Fruit fly (Drosophila melanogaster) whole organism, adult: Measurements from ENCODE around the gene Snx27.

ENCODE experiments used
- CG11617 ChIP-seq: fragments of 200-800 bp; sonication (Bioruptor generic); optimal IDR thresholded peaks from 2 replicates; lab custom pipeline; 2017; ENCODE audit warnings: mild to moderate bottlenecking, missing biosample characterization, missing genetic modification reagents, missing genetic modification characterization
- CG12768 ChIP-seq: fragments of 200-800 bp; sonication (Bioruptor generic); optimal IDR thresholded peaks from 2 replicates; lab custom pipeline; 2017; ENCODE audit warnings: missing biosample characterization, missing genetic modification characterization, mild to moderate bottlenecking, moderate library complexity, missing genetic modification reagents
- CG14711 ChIP-seq: fragments of 200-800 bp; sonication (Bioruptor generic); optimal IDR thresholded peaks from 2 replicates; lab custom pipeline; 2018; ENCODE audit warnings: missing biosample characterization, mild to moderate bottlenecking, missing genetic modification characterization, moderate library complexity
- CG1620 ChIP-seq: fragments of 200-800 bp; sonication (Bioruptor generic); optimal IDR thresholded peaks from 2 replicates; lab custom pipeline; 2016; ENCODE audit warnings: missing biosample characterization, missing genetic modification characterization
- CG33017 ChIP-seq: fragments of 200-800 bp; sonication (Bioruptor generic); optimal IDR thresholded peaks from 2 replicates; lab custom pipeline; 2018; ENCODE audit warnings: missing biosample characterization, mild to moderate bottlenecking, missing genetic modification characterization, moderate library complexity
- CG5204 ChIP-seq: fragments of 200-800 bp; sonication (Bioruptor generic); optimal IDR thresholded peaks from 2 replicates; lab custom pipeline; 2016; ENCODE audit warnings: missing biosample characterization, missing genetic modification characterization
- CG7045 ChIP-seq: fragments of 200-800 bp; sonication (Bioruptor generic); optimal IDR thresholded peaks from 2 replicates; lab custom pipeline; 2017; ENCODE audit warnings: missing biosample characterization, mild to moderate bottlenecking, missing genetic modification characterization
- CG7101 ChIP-seq: fragments of 200-800 bp; sonication (Bioruptor generic); optimal IDR thresholded peaks from 2 replicates; lab custom pipeline; 2018; ENCODE audit warnings: missing biosample characterization, mild to moderate bottlenecking, missing genetic modification characterization, moderate library complexity
- Clk ChIP-seq: fragments of 200-800 bp; sonication (Bioruptor generic); optimal IDR thresholded peaks from 2 replicates; lab custom pipeline; 2017; ENCODE audit warnings: missing biosample characterization, missing genetic modification characterization
- Crg-1 ChIP-seq: fragments of 200-800 bp; sonication (Bioruptor generic); optimal IDR thresholded peaks from 2 replicates; lab custom pipeline; 2016; ENCODE audit warnings: missing biosample characterization, missing genetic modification characterization
- Hr96 ChIP-seq: fragments of 200-800 bp; sonication (Bioruptor generic); optimal IDR thresholded peaks from 2 replicates; lab custom pipeline; 2016; ENCODE audit warnings: missing biosample characterization, missing genetic modification characterization
- Mnt ChIP-seq: fragments of 200-800 bp; sonication (Bioruptor generic); optimal IDR thresholded peaks from 2 replicates; lab custom pipeline; 2016; ENCODE audit warnings: missing biosample characterization, mild to moderate bottlenecking, missing genetic modification characterization
- bab1 ChIP-seq: fragments of 200-800 bp; sonication (Bioruptor generic); optimal IDR thresholded peaks from 3 replicates; lab custom pipeline; 2019; ENCODE audit warnings: missing biosample characterization, mild to moderate bottlenecking, missing genetic modification characterization, moderate library complexity
- cic ChIP-seq: fragments of 200-800 bp; sonication (Bioruptor generic); optimal IDR thresholded peaks from 2 replicates; lab custom pipeline; 2017; ENCODE audit warnings: missing biosample characterization, mild to moderate bottlenecking, missing genetic modification characterization, moderate library complexity
- cnc ChIP-seq, 2 experiments: fragments of >200 bp; optimal IDR thresholded peaks; 2 replicates each; lab custom pipeline; 2017
- kay ChIP-seq: fragments of 200-800 bp; sonication (Bioruptor generic); peaks from one replicate; lab custom pipeline; 2016; ENCODE audit warnings: missing biosample characterization, missing genetic modification characterization, borderline replicate concordance
- ovo ChIP-seq: fragments of 200-800 bp; sonication (Bioruptor generic); optimal IDR thresholded peaks from 2 replicates; lab custom pipeline; 2016; ENCODE audit warnings: missing biosample characterization, missing genetic modification characterization
- pad ChIP-seq: fragments of 200-800 bp; sonication (Bioruptor generic); optimal IDR thresholded peaks from 3 replicates; lab custom pipeline; 2017; ENCODE audit warnings: missing biosample characterization, missing genetic modification characterization, mild to moderate bottlenecking, moderate library complexity, missing genetic modification reagents
- tj ChIP-seq: fragments of 200-800 bp; sonication (Bioruptor generic); optimal IDR thresholded peaks from 3 replicates; lab custom pipeline; 2017; ENCODE audit warnings: missing biosample characterization, mild to moderate bottlenecking, missing genetic modification characterization, moderate library complexity
- toe ChIP-seq: fragments of 200-800 bp; sonication (Bioruptor generic); optimal IDR thresholded peaks from 2 replicates; lab custom pipeline; 2016; ENCODE audit warnings: missing biosample characterization, missing genetic modification characterization

Gene Snx27

dm6 chrX:5718476-5719012 lies 19.3 kb downstream of the Snx27 start:
- no peak for TF ChIP-seq cnc (optimal IDR thresholded peaks at IDR 0.05; lab: Kevin White, UChicago)
- peak; percentile 90 for TF ChIP-seq CG33017 (tag; lab: Kevin White, UChicago)
- TF ChIP-seq CG11617 (GFP tag; lab: Kevin White, UChicago): peak; percentile 87
- TF ChIP-seq Hr96 (GFP tag; lab: Kevin White, UChicago): peak; percentile 45
- TF ChIP-seq Clk (GFP tag; lab: Kevin White, UChicago): peak; percentile 70
- TF ChIP-seq kay: peak; percentile 64
- TF ChIP-seq CG14711 (tag; lab: Kevin White, UChicago): peak; percentile 89
- TF ChIP-seq Crg-1: peak; percentile 41
- peak; percentile 91 for TF ChIP-seq CG12768 (GFP tag; lab: Kevin White, UChicago)
- peak; percentile 8 for TF ChIP-seq CG1620 (GFP tag; lab: Kevin White, UChicago)
- TF ChIP-seq CG5204 (GFP tag; lab: Kevin White, UChicago): peak; percentile 59
- peak; percentile 95 for TF ChIP-seq CG7101 (tag; lab: Kevin White, UChicago)
- TF ChIP-seq CG7045 (GFP tag; lab: Kevin White, UChicago): peak; percentile 84
- TF ChIP-seq pad (GFP tag; lab: Kevin White, UChicago): peak; percentile 77
- peak; percentile 69 for TF ChIP-seq Mnt
- peak; percentile 68 for TF ChIP-seq ovo (GFP tag; lab: Kevin White, UChicago)
- peak; percentile 10 for TF ChIP-seq cic (GFP tag; lab: Kevin White, UChicago)
- peak; percentile 52 for TF ChIP-seq toe (GFP tag; lab: Kevin White, UChicago)
- TF ChIP-seq tj: peak; percentile 62
- TF ChIP-seq bab1 (GFP tag; lab: Kevin White, UChicago): peak; percentile 25

DNA sequence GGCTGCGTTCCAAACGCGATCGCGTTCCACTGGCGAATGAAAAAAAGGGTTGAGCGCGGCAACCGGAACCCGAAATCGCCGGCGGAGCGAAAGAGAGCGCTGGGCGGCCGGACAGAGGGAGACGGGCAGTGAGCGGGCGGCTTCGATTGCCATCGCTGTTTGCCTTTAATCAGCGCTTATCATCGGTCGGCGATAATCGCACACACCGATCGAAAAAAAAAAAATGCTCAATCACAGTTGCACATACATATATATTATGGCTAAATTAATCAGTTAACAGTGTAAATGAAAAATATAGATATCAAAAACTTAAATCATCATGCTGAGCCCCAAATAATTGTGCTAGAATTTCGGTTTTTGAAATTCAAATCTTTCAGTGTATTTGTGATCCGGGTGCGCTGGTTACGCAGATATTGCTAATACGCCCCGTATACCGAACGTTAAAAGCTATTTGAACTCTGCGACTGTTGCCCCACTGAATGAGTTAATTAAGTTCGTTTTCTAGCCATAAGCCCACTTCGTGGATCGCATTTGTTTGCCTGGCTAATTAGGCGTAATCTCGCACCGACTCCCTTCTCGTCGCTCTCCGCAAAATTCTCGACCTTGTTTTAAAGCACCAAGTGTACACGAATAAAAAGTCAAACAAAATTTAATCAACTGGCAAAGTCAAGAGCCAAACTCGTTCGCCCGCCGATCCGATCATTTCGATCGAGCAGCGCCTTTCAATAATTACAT lies 19.9 kb downstream of the Snx27 start, which contains the start of gene CG33080:
CG33080 (minus strand) TSS at position 38 of the 735 bp plus-strand sequence.
- TF ChIP-seq CG7045 (GFP tag; lab: Kevin White, UChicago) (no peak), CG14711 (tag; lab: Kevin White, UChicago) (peak; percentile 2), CG7101 (tag; lab: Kevin White, UChicago) (peak; percentile 3)

DNA sequence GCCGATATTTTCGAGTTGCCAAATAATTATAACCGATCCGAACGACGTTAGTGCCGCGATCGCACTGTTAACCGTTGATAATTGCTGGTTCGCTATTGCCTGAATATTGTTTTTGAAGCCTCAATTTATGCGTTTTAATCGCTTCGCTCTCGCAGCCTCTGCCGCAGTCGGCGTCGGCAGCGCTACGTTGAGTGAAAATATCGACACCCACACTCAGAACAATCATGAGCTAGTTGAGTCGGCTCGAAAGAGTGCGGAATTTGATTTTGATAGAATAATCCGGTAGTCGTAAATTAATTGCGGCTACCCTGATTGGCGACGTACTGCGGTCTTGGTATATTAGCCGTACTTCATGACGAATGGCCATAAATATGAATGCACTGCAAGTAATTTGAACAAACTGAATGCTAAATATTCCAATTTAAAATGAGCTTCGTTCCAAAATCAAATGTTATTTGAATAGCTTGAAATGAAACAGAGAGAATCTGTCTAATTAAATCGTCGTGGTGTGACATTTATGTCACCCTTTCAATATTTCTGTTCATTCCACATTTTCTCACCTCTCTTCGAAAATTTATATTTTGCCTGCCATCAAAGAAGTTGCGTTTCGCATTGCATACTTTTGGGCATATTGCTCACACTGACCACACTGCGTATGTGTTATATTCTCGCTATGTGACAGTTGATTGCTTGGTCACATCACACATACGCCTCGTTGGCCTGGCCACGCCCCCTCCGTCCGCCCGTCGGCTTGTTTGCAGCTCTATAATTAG lies 22.2 kb downstream of the Snx27 start:
- TF ChIP-seq CG7101 (tag; lab: Kevin White, UChicago) (peak; percentile 12), Crg-1 (no peak), CG11617 (GFP tag; lab: Kevin White, UChicago) (peak; percentile 47), CG14711 (tag; lab: Kevin White, UChicago) (no peak), CG7045 (GFP tag; lab: Kevin White, UChicago) (no peak), tj (no peak), cnc (optimal IDR thresholded peaks at IDR 0.05; lab: Kevin White, UChicago) (no peak), CG33017 (tag; lab: Kevin White, UChicago) (peak; percentile 23), Mnt (no peak), CG5204 (GFP tag; lab: Kevin White, UChicago) (no peak), CG12768 (GFP tag; lab: Kevin White, UChicago) (no peak), Hr96 (GFP tag; lab: Kevin White, UChicago) (no peak), cic (GFP tag; lab: Kevin White, UChicago) (no peak), Clk (GFP tag; lab: Kevin White, UChicago) (no peak), kay (no peak), ovo (GFP tag; lab: Kevin White, UChicago) (peak; percentile 23), CG1620 (GFP tag; lab: Kevin White, UChicago) (no peak)

- TF ChIP-seq bab1 (GFP tag; lab: Kevin White, UChicago): no peak
- TF ChIP-seq kay: no peak
- no peak for TF ChIP-seq CG7045 (GFP tag; lab: Kevin White, UChicago)
- TF ChIP-seq pad (GFP tag; lab: Kevin White, UChicago): no peak
- TF ChIP-seq cnc (optimal IDR thresholded peaks at IDR 0.05; lab: Kevin White, UChicago): no peak
- no peak for TF ChIP-seq CG14711 (tag; lab: Kevin White, UChicago)
- TF ChIP-seq toe (GFP tag; lab: Kevin White, UChicago): no peak
- TF ChIP-seq ovo (GFP tag; lab: Kevin White, UChicago): no peak
- no peak for TF ChIP-seq CG12768 (GFP tag; lab: Kevin White, UChicago)
- TF ChIP-seq Crg-1: no peak
- no peak for TF ChIP-seq Hr96 (GFP tag; lab: Kevin White, UChicago)
- TF ChIP-seq CG1620 (GFP tag; lab: Kevin White, UChicago): no peak
- TF ChIP-seq CG11617 (GFP tag; lab: Kevin White, UChicago): no peak
- TF ChIP-seq Mnt: no peak
These were observed 23.0 kb downstream of the Snx27 start for dm6 chrX:5714786-5715185.

DNA sequence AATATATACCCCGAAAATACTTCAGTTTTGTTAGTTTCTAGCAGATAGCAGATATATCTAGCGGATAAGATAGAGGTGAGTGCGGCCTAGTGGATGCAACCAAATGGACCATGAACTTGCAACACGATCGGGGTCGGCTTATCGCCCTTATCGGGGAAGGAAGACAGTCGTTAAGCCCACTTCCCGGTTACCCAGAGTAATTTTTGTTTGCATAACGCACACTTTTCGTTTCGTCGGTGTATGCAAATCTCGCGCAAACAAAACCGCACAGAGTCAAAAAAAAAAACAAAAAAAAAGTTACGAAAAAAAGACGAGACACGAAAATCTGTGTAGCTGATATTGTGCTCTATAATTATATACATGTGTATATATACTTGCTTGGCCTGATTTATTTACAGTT lies 24.9 kb downstream of the Snx27 start:
- TF ChIP-seq cic (GFP tag; lab: Kevin White, UChicago) (no peak), CG12768 (GFP tag; lab: Kevin White, UChicago) (no peak), Clk (GFP tag; lab: Kevin White, UChicago) (no peak), cnc (optimal IDR thresholded peaks at IDR 0.05; lab: Kevin White, UChicago) (no peak), CG33017 (tag; lab: Kevin White, UChicago) (no peak), CG5204 (GFP tag; lab: Kevin White, UChicago) (no peak), CG7101 (tag; lab: Kevin White, UChicago) (no peak), CG11617 (GFP tag; lab: Kevin White, UChicago) (no peak), bab1 (GFP tag; lab: Kevin White, UChicago) (no peak)
